Fruit fly (Drosophila melanogaster) whole organism, embryonic: ENCODE data around the gene Ada1-2.

Experiments used
- Awh ChIP-seq: fragments of 200-800 bp; sonication (Bioruptor generic); IDR thresholded peaks from 2 replicates; pipeline ENCODE4, ENCODE4 v1.3.6; 2022; ENCODE audit warnings: missing biosample characterization, missing genetic modification characterization
- Bdp1 ChIP-seq: fragments of 200-800 bp; sonication (Bioruptor generic); optimal IDR thresholded peaks from 3 replicates; lab custom pipeline; 2016; ENCODE audit warnings: missing biosample characterization, missing genetic modification characterization
- C15 ChIP-seq: fragments of 200-800 bp; sonication (Bioruptor generic); IDR thresholded peaks from 3 replicates; pipeline ENCODE4 v1.3.6; 2022; ENCODE audit warnings: missing biosample characterization, missing genetic modification characterization
- CG10462 ChIP-seq: fragments of 200-800 bp; sonication (Bioruptor generic); optimal IDR thresholded peaks from 2 replicates; lab custom pipeline; 2016; ENCODE audit warnings: missing biosample characterization, missing genetic modification characterization
- CG10654 ChIP-seq: fragments of 200-800 bp; sonication (Bioruptor generic); optimal IDR thresholded peaks from 2 replicates; lab custom pipeline; 2016; ENCODE audit warnings: missing biosample characterization, missing genetic modification characterization
- CG12219 ChIP-seq: fragments of 200-800 bp; sonication (Bioruptor generic); optimal IDR thresholded peaks from 3 replicates; lab custom pipeline; 2018; ENCODE audit warnings: missing biosample characterization, mild to moderate bottlenecking, missing genetic modification characterization
- CG12769 ChIP-seq: fragments of 200-800 bp; sonication (Bioruptor generic); optimal IDR thresholded peaks from 2 replicates; lab custom pipeline; 2019; ENCODE audit warnings: missing biosample characterization, mild to moderate bottlenecking, missing genetic modification characterization, moderate library complexity
- CG12942 ChIP-seq: fragments of 200-800 bp; sonication (Bioruptor generic); optimal IDR thresholded peaks from 3 replicates; lab custom pipeline; 2016; ENCODE audit warnings: missing biosample characterization, missing genetic modification characterization
- CG13424 ChIP-seq: fragments of 200-800 bp; sonication (Bioruptor generic); optimal IDR thresholded peaks from 2 replicates; lab custom pipeline; 2019; ENCODE audit warnings: missing biosample characterization, mild to moderate bottlenecking, missing genetic modification characterization, moderate library complexity
- CG14965 ChIP-seq: fragments of 200-800 bp; sonication (Bioruptor generic); optimal IDR thresholded peaks from 2 replicates; lab custom pipeline; 2016; ENCODE audit warnings: missing biosample characterization, missing genetic modification characterization, borderline replicate concordance
- CG1603 ChIP-seq: fragments of 200-800 bp; sonication (Bioruptor generic); optimal IDR thresholded peaks from 2 replicates; lab custom pipeline; 2019; ENCODE audit warnings: missing biosample characterization, mild to moderate bottlenecking, missing genetic modification characterization, moderate library complexity
- CG16815 ChIP-seq: fragments of 200-800 bp; sonication (Bioruptor generic); optimal IDR thresholded peaks from 3 replicates; lab custom pipeline; 2017; ENCODE audit warnings: missing biosample characterization, mild to moderate bottlenecking, missing genetic modification characterization
- CG17328 ChIP-seq: fragments of 200-800 bp; sonication (Bioruptor generic); IDR thresholded peaks from 2 replicates; pipeline ENCODE4 v1.3.6; 2022; ENCODE audit warnings: missing biosample characterization, missing genetic modification characterization
- CG2875 ChIP-seq: fragments of 200-800 bp; sonication (Bioruptor generic); optimal IDR thresholded peaks from 2 replicates; lab custom pipeline; 2017; ENCODE audit warnings: missing biosample characterization, mild to moderate bottlenecking, missing genetic modification characterization, missing genetic modification reagents
- CG30431 ChIP-seq: fragments of 200-800 bp; sonication (Bioruptor generic); optimal IDR thresholded peaks from 2 replicates; lab custom pipeline; 2017; ENCODE audit warnings: missing biosample characterization, missing genetic modification characterization
- CG31388 ChIP-seq: fragments of 200-800 bp; sonication (Bioruptor generic); optimal IDR thresholded peaks from 2 replicates; lab custom pipeline; 2016; ENCODE audit warnings: missing biosample characterization, missing genetic modification characterization
- CG32767 ChIP-seq: fragments of 200-800 bp; sonication (Bioruptor generic); IDR thresholded peaks from 2 replicates; pipeline ENCODE4 v1.3.6; 2022; ENCODE audit warnings: missing biosample characterization, missing genetic modification characterization
- CG3281 ChIP-seq: fragments of 200-800 bp; sonication (Bioruptor generic); optimal IDR thresholded peaks from 3 replicates; lab custom pipeline; 2017; ENCODE audit warnings: missing biosample characterization, mild to moderate bottlenecking, missing genetic modification characterization
- CG42726 ChIP-seq: fragments of 200-800 bp; sonication (Bioruptor generic); IDR thresholded peaks from 2 replicates; pipeline ENCODE4 v1.3.6; 2022; ENCODE audit warnings: missing biosample characterization, missing genetic modification characterization; ENCODE audit not compliant: partially characterized antibody
- CG8359 ChIP-seq: fragments of 200-800 bp; sonication (Bioruptor generic); optimal IDR thresholded peaks from 2 replicates; lab custom pipeline; 2017; ENCODE audit warnings: missing biosample characterization, mild to moderate bottlenecking, missing genetic modification characterization, borderline replicate concordance
- CG9817 ChIP-seq: fragments of 200-800 bp; sonication (Bioruptor generic); optimal IDR thresholded peaks from 2 replicates; lab custom pipeline; 2018; ENCODE audit warnings: missing biosample characterization, mild to moderate bottlenecking, missing genetic modification characterization, moderate library complexity
- Doc2 ChIP-seq: fragments of 200-800 bp; sonication (Bioruptor generic); IDR thresholded peaks from 2 replicates; pipeline ENCODE4 v1.3.6; 2022; ENCODE audit warnings: missing biosample characterization, missing genetic modification characterization
- HLH4C ChIP-seq: fragments of 200-800 bp; sonication (Bioruptor generic); IDR thresholded peaks from 3 replicates; pipeline ENCODE4 v1.3.6; 2022; ENCODE audit warnings: missing biosample characterization, missing genetic modification characterization; ENCODE audit not compliant: partially characterized antibody
- HLH54F ChIP-seq: fragments of 200-800 bp; sonication (Bioruptor generic); optimal IDR thresholded peaks from 3 replicates; lab custom pipeline; 2016; ENCODE audit warnings: missing biosample characterization, missing genetic modification characterization
- Hr78 ChIP-seq, 2 experiments: fragments of 200-800 bp in 1 of 2; fragments of >200 bp in 1 of 2; sonication (Bioruptor generic) in 1 of 2; optimal IDR thresholded peaks; 2 replicates each; lab custom pipeline; 2017 to 2019; ENCODE audit warnings: missing biosample characterization in 2 of 2, missing genetic modification characterization in 2 of 2, mild to moderate bottlenecking in 1 of 2, moderate library complexity in 1 of 2
- MTF-1 ChIP-seq: fragments of 200-800 bp; sonication (Bioruptor generic); optimal IDR thresholded peaks from 2 replicates; lab custom pipeline; 2018; ENCODE audit warnings: missing biosample characterization, mild to moderate bottlenecking, missing genetic modification characterization, borderline replicate concordance
- Rx ChIP-seq: fragments of 200-800 bp; sonication (Bioruptor generic); IDR thresholded peaks from 2 replicates; pipeline ENCODE4 v1.3.6; 2022; ENCODE audit warnings: missing biosample characterization, missing genetic modification characterization
- Sry-β ChIP-seq: fragments of 200-800 bp; sonication (Bioruptor generic); optimal IDR thresholded peaks from 2 replicates; lab custom pipeline; 2018; ENCODE audit warnings: missing biosample characterization, mild to moderate bottlenecking, missing genetic modification characterization, moderate library complexity
- Taf1 ChIP-seq: fragments of 200-800 bp; sonication (Bioruptor generic); IDR thresholded peaks from 2 replicates; pipeline ENCODE4 v1.3.6; 2022; ENCODE audit warnings: missing biosample characterization, missing genetic modification characterization
- Xrp1 ChIP-seq: fragments of 200-800 bp; sonication (Bioruptor generic); IDR thresholded peaks from 2 replicates; pipeline ENCODE4 v1.3.6; 2022; ENCODE audit warnings: missing biosample characterization, missing genetic modification characterization
- abd-A ChIP-seq: fragments of 200-800 bp; sonication (Bioruptor generic); optimal IDR thresholded peaks from 3 replicates; lab custom pipeline; 2019; ENCODE audit warnings: missing biosample characterization, mild to moderate bottlenecking, missing genetic modification characterization, moderate library complexity
- bigmax ChIP-seq: fragments of 200-800 bp; sonication (Bioruptor generic); optimal IDR thresholded peaks from 2 replicates; lab custom pipeline; 2018; ENCODE audit warnings: missing biosample characterization, mild to moderate bottlenecking, missing genetic modification characterization
- dmrt99B ChIP-seq: fragments of 200-800 bp; sonication (Bioruptor generic); optimal IDR thresholded peaks from 2 replicates; lab custom pipeline; 2018; ENCODE audit warnings: missing biosample characterization, mild to moderate bottlenecking, missing genetic modification characterization, moderate library complexity
- dpn ChIP-seq, 2 experiments: fragments of 200-800 bp; sonication (Bioruptor generic); optimal IDR thresholded peaks; 3 replicates each; lab custom pipeline; 2016; ENCODE audit warnings: missing biosample characterization in 2 of 2, missing genetic modification characterization in 2 of 2
- eve ChIP-seq, 2 experiments: fragments of >200 bp; optimal IDR thresholded peaks; 2 replicates each; lab custom pipeline; 2017; ENCODE audit warnings: missing biosample characterization in 2 of 2, missing genetic modification characterization in 2 of 2
- gce ChIP-seq: fragments of 200-800 bp; sonication (Bioruptor generic); IDR thresholded peaks from 3 replicates; pipeline ENCODE4 v1.3.6; 2022; ENCODE audit warnings: missing biosample characterization, missing genetic modification characterization
- jumu ChIP-seq: fragments of 200-800 bp; sonication (Bioruptor generic); optimal IDR thresholded peaks from 3 replicates; lab custom pipeline; 2016; ENCODE audit warnings: missing biosample characterization, missing genetic modification characterization
- mam ChIP-seq: fragments of 200-800 bp; sonication (Bioruptor generic); optimal IDR thresholded peaks from 3 replicates; lab custom pipeline; 2016; ENCODE audit warnings: missing biosample characterization, missing genetic modification characterization
- nmo ChIP-seq: fragments of 200-800 bp; sonication (Bioruptor generic); optimal IDR thresholded peaks from 2 replicates; lab custom pipeline; 2018; ENCODE audit warnings: missing biosample characterization, mild to moderate bottlenecking, missing genetic modification characterization, moderate library complexity
- otp ChIP-seq: fragments of 200-800 bp; sonication (Bioruptor generic); IDR thresholded peaks from 3 replicates; pipeline ENCODE4, ENCODE4 v1.3.6; 2022; ENCODE audit warnings: missing biosample characterization, missing genetic modification characterization
- sc ChIP-seq, 3 experiments: fragments of >200 bp in 2 of 3; fragments of 200-800 bp in 1 of 3; sonication (Bioruptor generic) in 1 of 3; optimal IDR thresholded peaks; 2 replicates in 2 of 3; 3 replicates in 1 of 3; lab custom pipeline; 2017; ENCODE audit warnings: mild to moderate bottlenecking in 1 of 3, missing biosample characterization in 1 of 3, missing genetic modification characterization in 1 of 3, missing genetic modification reagents in 1 of 3
- sob ChIP-seq: fragments of 200-800 bp; sonication (Bioruptor generic); IDR thresholded peaks from 2 replicates; pipeline ENCODE4 v1.3.6; 2022; ENCODE audit warnings: missing biosample characterization, missing genetic modification characterization
- unpg ChIP-seq: fragments of 200-800 bp; sonication (Bioruptor generic); optimal IDR thresholded peaks from 3 replicates; lab custom pipeline; 2018; ENCODE audit warnings: missing biosample characterization, mild to moderate bottlenecking, missing genetic modification characterization, moderate library complexity
- wek ChIP-seq: fragments of 200-800 bp; sonication (Bioruptor generic); optimal IDR thresholded peaks from 3 replicates; lab custom pipeline; 2018; ENCODE audit warnings: missing biosample characterization, mild to moderate bottlenecking, missing genetic modification characterization, moderate library complexity
- zfh2 ChIP-seq: fragments of 200-800 bp; sonication (Bioruptor generic); optimal IDR thresholded peaks from 2 replicates; lab custom pipeline; 2016; ENCODE audit warnings: missing biosample characterization, missing genetic modification characterization

Ada1-2 gene

dm6 chr2L:12010877-12011666, 18.4 kb downstream of the Ada1-2 start (continued):
- TF ChIP-seq CG30431 (peak; percentile 88), dpn (GFP tag; optimal IDR thresholded peaks at IDR 0.05; lab: Kevin White, UChicago) (peak; percentile 82 to 91), eve (GFP tag; optimal IDR thresholded peaks at IDR 0.05; lab: Kevin White, UChicago) (no peak), HLH54F (GFP tag; lab: Kevin White, UChicago) (peak; percentile 84), MTF-1 (GFP tag; lab: Kevin White, UChicago) (peak; percentile 52), CG14965 (no peak), jumu (GFP tag; lab: Kevin White, UChicago) (peak; percentile 47), zfh2 (peak; percentile 81), bigmax (GFP tag; lab: Kevin White, UChicago) (no peak), sc (optimal IDR thresholded peaks at IDR 0.05; lab: Kevin White, UChicago) (no peak), sc (GFP tag; optimal IDR thresholded peaks at IDR 0.05; lab: Kevin White, UChicago) (peak; percentile 75), CG2875 (GFP tag; lab: Kevin White, UChicago) (peak; percentile 67), gce (GFP tag; lab: Robert Waterston, UW) (no peak), abd-A (tag; lab: Kevin White, UChicago) (peak; percentile 100), Rx (GFP tag; lab: Robert Waterston, UW) (no peak), Hr78 (GFP tag; optimal IDR thresholded peaks at IDR 0.05; lab: Kevin White, UChicago) (no peak), nmo (GFP tag; lab: Kevin White, UChicago) (peak; percentile 93), CG9817 (tag; lab: Kevin White, UChicago) (peak; percentile 94), CG10462 (GFP tag; lab: Kevin White, UChicago) (peak; percentile 38), CG8359 (GFP tag; lab: Kevin White, UChicago) (peak; percentile 77), otp (GFP tag; lab: Robert Waterston, UW) (no peak)

dm6 chr2L:12011682-12012655, 19.3 kb downstream of the Ada1-2 start:
- TF ChIP-seq HLH4C (GFP tag; lab: Robert Waterston, UW), result no peak
- peak; percentile 72 for TF ChIP-seq dmrt99B (tag; lab: Kevin White, UChicago)
- peak; percentile 80 for TF ChIP-seq CG1603 (tag; lab: Kevin White, UChicago)
- no peak for TF ChIP-seq CG42726 (GFP tag; lab: Robert Waterston, UW)
- peak; percentile 57 for TF ChIP-seq unpg (GFP tag; lab: Kevin White, UChicago)
- TF ChIP-seq Sry-β (GFP tag; lab: Kevin White, UChicago), result peak; percentile 19
- TF ChIP-seq mam (GFP tag; lab: Kevin White, UChicago), result peak; percentile 75
- TF ChIP-seq CG12769, result peak; percentile 98
- TF ChIP-seq CG17328 (GFP tag; lab: Robert Waterston, UW), result no peak
- TF ChIP-seq CG13424 (tag; lab: Kevin White, UChicago), result peak; percentile 55
- TF ChIP-seq Taf1 (GFP tag; lab: Robert Waterston, UW), result no peak
- TF ChIP-seq CG3281 (GFP tag; lab: Kevin White, UChicago), result peak; percentile 62
- peak; percentile 26 for TF ChIP-seq CG12942
- peak; percentile 60 for TF ChIP-seq CG12219 (GFP tag; lab: Kevin White, UChicago)
- TF ChIP-seq sob (GFP tag; lab: Robert Waterston, UW), result no peak
- TF ChIP-seq C15 (GFP tag; lab: Robert Waterston, UW), result no peak
- peak; percentile 26 for TF ChIP-seq CG31388
- no peak for TF ChIP-seq Awh (GFP tag; lab: Robert Waterston, UW)
- peak; percentile 69 for TF ChIP-seq wek (GFP tag; lab: Kevin White, UChicago)
- no peak for TF ChIP-seq CG32767 (GFP tag; lab: Robert Waterston, UW)
- TF ChIP-seq zfh2, result peak; percentile 77
- no peak for TF ChIP-seq Xrp1 (GFP tag; lab: Robert Waterston, UW)
- peak; percentile 60 for TF ChIP-seq CG10654 (GFP tag; lab: Kevin White, UChicago)
- peak; percentile 63 for TF ChIP-seq Bdp1 (GFP tag; lab: Kevin White, UChicago)
- TF ChIP-seq Doc2 (GFP tag; lab: Robert Waterston, UW), result no peak
- TF ChIP-seq CG16815 (GFP tag; lab: Kevin White, UChicago), result peak; percentile 12
